Worm (Caenorhabditis elegans) whole organism, L2 larva: ENCODE data around the gene ptr-3.

ENCODE experiments used
- blmp-1 ChIP-seq: sonication (generic microtip); optimal IDR thresholded peaks from 2 replicates; lab custom pipeline; 2017; ENCODE audit warnings: missing genetic modification characterization, mild to moderate bottlenecking, missing compliant biosample characterization, antibody characterized with exemption, moderate library complexity; ENCODE audit not compliant: insufficient read depth
- peb-1 ChIP-seq: fragments of 150-350 bp; optimal IDR thresholded peaks from 2 replicates; lab custom pipeline; 2014; ENCODE audit warnings: missing biosample characterization, missing genetic modification characterization
- sma-9 ChIP-seq, 2 experiments: fragments of 150-350 bp in 1 of 2; sonication (generic microtip) in 1 of 2; optimal IDR thresholded peaks; 2 replicates each; lab custom pipeline; 2014 to 2016; ENCODE audit warnings: missing genetic modification characterization in 2 of 2, mild to moderate bottlenecking in 1 of 2, missing biosample characterization in 1 of 2, missing compliant biosample characterization in 1 of 2, missing genetic modification reagents in 1 of 2, moderate library complexity in 1 of 2
- unc-55 ChIP-seq: fragments of 150-350 bp; sonication (generic microtip); optimal IDR thresholded peaks from 3 replicates; lab custom pipeline; 2014; ENCODE audit warnings: missing biosample characterization, missing genetic modification reagents, missing genetic modification characterization
- zag-1 ChIP-seq: fragments of 150-350 bp; optimal IDR thresholded peaks from 2 replicates; lab custom pipeline; 2014; ENCODE audit warnings: missing biosample characterization, missing genetic modification characterization
- ztf-1 ChIP-seq: fragments of 200-800 bp; sonication (Bioruptor generic); conservative IDR thresholded peaks from 2 replicates; pipeline ENCODE4 v1.3.6; 2022; ENCODE audit warnings: missing genetic modification characterization, missing compliant biosample characterization

- TF ChIP-seq blmp-1 (tag; lab: Kevin White, UChicago) = no peak
- no peak for TF ChIP-seq ztf-1 (GFP tag; lab: Robert Waterston, UW)
- no peak for TF ChIP-seq sma-9 (GFP tag; optimal IDR thresholded peaks at IDR 0.05; lab: Kevin White, UChicago)
- TF ChIP-seq sma-9 (tag; optimal IDR thresholded peaks at IDR 0.05; lab: Kevin White, UChicago) = no peak
- no peak for TF ChIP-seq peb-1
- no peak for TF ChIP-seq unc-55 (GFP tag; lab: Kevin White, UChicago)
- TF ChIP-seq zag-1 (tag; lab: Kevin White, UChicago) = no peak
Observed at ce11 chrII:334828-335227, 32.5 kb downstream of the ptr-3 start.
